Worm (Caenorhabditis elegans) whole organism, L4 larva: Measurements from ENCODE around the gene zig-4.

Experiments
- lin-15B ChIP-seq: fragments of 150-350 bp; sonication (generic microtip); optimal IDR thresholded peaks from 3 replicates; lab custom pipeline; 2014; ENCODE audit warnings: missing biosample characterization, missing genetic modification characterization
- pqm-1 ChIP-seq: sonication (generic microtip); optimal IDR thresholded peaks from 2 replicates; lab custom pipeline; 2017; ENCODE audit warnings: missing biosample characterization, missing genetic modification characterization
- unc-130 ChIP-seq: sonication (generic microtip); optimal IDR thresholded peaks from 2 replicates; lab custom pipeline; 2016; ENCODE audit warnings: missing genetic modification reagents, missing genetic modification characterization, missing compliant biosample characterization

DNA sequence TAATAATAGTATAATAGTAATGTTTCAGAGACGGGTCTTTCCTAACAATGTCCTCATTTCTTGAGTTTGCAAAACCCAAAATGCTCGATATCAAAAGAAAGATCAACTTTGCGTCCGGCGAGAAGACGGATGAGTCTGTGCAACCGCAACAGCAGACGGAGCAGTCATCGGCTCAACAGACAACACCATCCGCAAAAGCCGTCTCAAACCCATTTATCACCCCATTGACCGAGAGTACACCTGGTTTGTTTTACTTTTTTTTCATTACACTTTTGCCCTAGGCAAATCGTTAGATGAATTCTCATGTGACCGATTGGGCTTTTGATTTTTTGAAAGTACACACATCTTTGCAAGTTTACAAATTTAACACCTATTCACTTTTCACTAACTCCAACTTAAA is 29.1 kb downstream of the zig-4 start, which contains the start of gene dct-1:
- no peak for TF ChIP-seq unc-130
- TF ChIP-seq pqm-1 (tag; lab: Kevin White, UChicago) = no peak
- no peak for TF ChIP-seq lin-15B (tag; lab: Kevin White, UChicago)
